Worm (Caenorhabditis elegans): ENCODE measurements around the gene R02F11.10.

R02F11.10 gene

DNA sequence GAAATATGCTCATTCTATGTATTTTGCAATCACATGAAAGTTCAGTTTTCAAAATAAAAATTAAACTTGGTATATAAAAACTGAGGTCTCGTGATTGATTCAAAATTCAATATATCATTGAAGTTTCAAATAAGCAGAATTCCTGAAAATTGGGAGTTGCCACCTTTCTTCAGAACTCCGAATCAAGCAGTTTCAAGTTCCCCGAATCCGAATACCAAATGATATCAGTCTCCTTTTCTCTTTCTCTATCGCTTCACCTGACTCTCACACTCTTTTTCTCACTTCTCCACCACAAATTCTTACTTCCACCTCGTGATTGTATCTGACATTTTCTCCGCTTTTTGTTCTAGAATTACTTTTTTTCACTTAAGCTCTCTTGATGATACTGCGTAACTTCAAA is 5.4 kb downstream of the R02F11.10 start, which contains the start of gene R02F11.2:
R02F11.2 (plus strand) TSS at position 292 of the 400 bp plus-strand sequence.
- TF ChIP-seq dpff-1 (tag; optimal IDR thresholded peaks at IDR 0.05) (no peak), pha-4 (tag; optimal IDR thresholded peaks at IDR 0.05) (no peak), F52B5.7 (tag; optimal IDR thresholded peaks at IDR 0.05) (no peak), repo-1 (tag; optimal IDR thresholded peaks at IDR 0.05) (no peak), ztf-18 (tag; optimal IDR thresholded peaks at IDR 0.05) (no peak), egl-18 (GFP tag; IDR thresholded peaks at IDR 0.05) (no peak), dox-1 (GFP tag; IDR thresholded peaks at IDR 0.05) (no peak), attf-5 (GFP tag; optimal IDR thresholded peaks at IDR 0.05) (no peak), zfh-2 (GFP tag; conservative IDR thresholded peaks at IDR 0.05) (no peak)

DNA sequence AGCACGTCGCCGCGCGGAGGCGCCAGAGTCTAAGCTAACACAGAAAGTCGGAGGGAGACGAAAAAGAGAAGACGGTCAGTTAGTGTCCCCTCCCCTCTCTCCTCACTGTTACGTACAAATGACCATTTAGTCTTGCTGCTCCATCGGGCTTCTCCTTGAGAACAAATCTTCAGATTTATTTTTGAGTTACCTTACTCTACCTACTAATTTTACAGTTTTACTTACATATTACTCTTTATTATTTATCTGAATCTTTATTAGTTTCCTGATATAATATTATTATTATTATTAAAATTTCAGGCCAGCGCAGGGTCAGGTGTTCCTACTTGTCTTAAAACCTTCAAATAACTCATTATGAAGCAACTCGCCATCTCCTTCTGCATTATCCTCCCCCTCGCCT is 11.9 kb downstream of the R02F11.10 start, which contains the start of gene R02F11.1:
R02F11.1 (plus strand) TSS at position 301 of the 400 bp plus-strand sequence.
- TF ChIP-seq ama-1 (optimal IDR thresholded peaks at IDR 0.05) (no peak), ama-1 (GFP tag; optimal IDR thresholded peaks at IDR 0.05) (no peak), hsf-1 (GFP tag; IDR thresholded peaks at IDR 0.05) (0 out of 2 replicates have a peak, but pooled peaks have one; percentile 22), dpff-1 (tag; optimal IDR thresholded peaks at IDR 0.05) (no peak), F55B11.4 (tag; optimal IDR thresholded peaks at IDR 0.05; ENCODE audit: borderline replicate concordance, insufficient read depth) (no peak), ztf-6 (GFP tag; IDR thresholded peaks at IDR 0.05) (no peak), B0336.3 (GFP tag; IDR thresholded peaks at IDR 0.05) (no peak), B0035.1 (tag; optimal IDR thresholded peaks at IDR 0.05) (no peak), F57A8.1 (GFP tag; optimal IDR thresholded peaks at IDR 0.05) (no peak)

DNA sequence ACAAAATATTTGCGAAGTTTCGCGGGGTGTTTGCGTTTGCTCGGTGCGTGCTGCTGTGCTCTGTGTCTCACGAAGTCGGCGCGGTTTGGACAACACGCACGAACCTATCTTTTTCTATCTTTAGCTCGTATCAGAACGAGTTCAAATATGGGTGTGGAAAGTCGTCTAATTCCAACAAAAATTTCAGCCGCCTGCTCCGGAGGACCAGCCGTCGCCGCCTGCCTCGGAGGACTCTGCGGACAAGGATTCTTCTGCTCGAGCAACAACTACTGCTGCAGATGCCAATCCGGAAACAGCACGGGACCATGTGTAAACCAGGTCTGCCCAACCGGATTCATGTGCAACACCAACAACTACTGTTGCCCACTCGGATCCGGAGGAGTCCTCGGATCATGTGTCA is 13.0 kb downstream of the R02F11.10 start:
- TF ChIP-seq zfh-2 (GFP tag; conservative IDR thresholded peaks at IDR 0.05) (peak; percentile 71), ztf-25 (GFP tag; IDR thresholded peaks at IDR 0.05) (0 out of 2 replicates have a peak, but pooled peaks have one; percentile 10), tlf-1 (GFP tag; optimal IDR thresholded peaks at IDR 0.05) (no peak)

DNA sequence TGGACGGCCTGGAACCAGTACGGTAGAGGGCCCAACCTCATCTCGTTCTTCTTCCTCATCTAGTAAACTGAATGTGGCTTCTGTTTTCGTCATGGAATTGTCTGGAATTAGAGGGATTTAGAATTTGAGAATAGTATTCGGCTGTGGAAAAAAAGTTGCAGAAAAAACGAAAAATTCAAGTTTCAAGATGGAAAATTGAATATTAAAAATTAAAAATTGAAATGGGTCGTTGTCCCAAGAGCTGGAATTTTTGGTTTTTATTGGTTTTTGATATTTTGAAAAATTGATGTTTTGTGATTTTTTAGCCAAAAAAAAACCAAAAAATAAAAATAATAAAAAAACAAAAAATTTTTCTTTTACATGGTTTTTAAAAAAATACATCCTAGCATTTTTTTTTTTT is 16.9 kb downstream of the R02F11.10 start, which contains the start of gene R02F11.3:
R02F11.3 (minus strand) TSS at position 101 of the 400 bp plus-strand sequence.
- TF ChIP-seq akir-1 (GFP tag; optimal IDR thresholded peaks at IDR 0.05) = no peak
- TF ChIP-seq C17E4.6 (GFP tag; IDR thresholded peaks at IDR 0.05) = no peak
- no peak for TF ChIP-seq ZK185.1 (tag; optimal IDR thresholded peaks at IDR 0.05; ENCODE audit: poor library complexity, severe bottlenecking)
- TF ChIP-seq egl-44 (GFP tag; IDR thresholded peaks at IDR 0.05) = no peak
- no peak for TF ChIP-seq lsl-1 (GFP tag; optimal IDR thresholded peaks at IDR 0.05)
- no peak for TF ChIP-seq ceh-58 (GFP tag; IDR thresholded peaks at IDR 0.05)
- TF ChIP-seq F49E8.2 (tag; optimal IDR thresholded peaks at IDR 0.05; ENCODE audit: insufficient read depth) = no peak
- no peak for TF ChIP-seq chd-7 (tag; optimal IDR thresholded peaks at IDR 0.05)
- TF ChIP-seq C06A6.2 (GFP tag; conservative IDR thresholded peaks at IDR 0.05) = no peak
- TF ChIP-seq ccch-3 (GFP tag; optimal IDR thresholded peaks at IDR 0.05) = no peak
- no peak for TF ChIP-seq sea-2 (GFP tag; IDR thresholded peaks at IDR 0.05)
- no peak for TF ChIP-seq ztf-3 (GFP tag; optimal IDR thresholded peaks at IDR 0.05)
- no peak for TF ChIP-seq T07F8.4 (tag; optimal IDR thresholded peaks at IDR 0.05)

DNA sequence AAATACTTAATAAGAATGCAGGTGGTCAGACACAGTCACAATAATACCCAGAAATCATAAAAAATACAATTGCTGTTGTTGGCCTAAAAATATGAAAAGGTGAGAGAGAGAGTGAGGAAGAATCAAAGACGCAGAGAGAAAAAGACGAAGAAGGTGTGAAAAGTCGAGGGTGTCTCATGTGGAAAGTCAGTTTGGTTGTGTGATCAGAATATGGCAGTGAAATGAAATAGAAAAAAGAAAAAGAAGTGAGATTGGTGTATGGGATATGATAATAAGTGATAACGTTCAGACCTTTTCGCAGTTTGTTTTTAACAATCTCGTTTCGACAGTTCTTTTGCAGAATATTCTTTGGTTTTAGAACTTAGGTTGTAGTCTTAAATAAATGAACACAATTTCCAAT is 17.9 kb downstream of the R02F11.10 start:
- TF ChIP-seq hmg-1.2 (GFP tag; IDR thresholded peaks at IDR 0.05) = peak; percentile 28; the same call in 1 of the 2 replicates
- TF ChIP-seq rpc-1 (optimal IDR thresholded peaks at IDR 0.05) = no peak
- no peak for TF ChIP-seq rpc-1 (tag; optimal IDR thresholded peaks at IDR 0.05)
